Fruit fly (Drosophila melanogaster) whole organism, embryonic: ENCODE measurements around the gene CG17027.

Experiments
- Ada2b ChIP-seq: fragments of 200-800 bp; sonication (Bioruptor generic); IDR thresholded peaks from 2 replicates; pipeline ENCODE4 v1.3.6; 2022; ENCODE audit warnings: missing biosample characterization, missing genetic modification characterization
- Asciz ChIP-seq: fragments of 200-800 bp; sonication (Bioruptor generic); optimal IDR thresholded peaks from 2 replicates; lab custom pipeline; 2017; ENCODE audit warnings: missing biosample characterization, mild to moderate bottlenecking, missing genetic modification characterization, missing genetic modification reagents
- C15 ChIP-seq: fragments of 200-800 bp; sonication (Bioruptor generic); IDR thresholded peaks from 3 replicates; pipeline ENCODE4 v1.3.6; 2022; ENCODE audit warnings: missing biosample characterization, missing genetic modification characterization
- CG10321 ChIP-seq: fragments of 200-800 bp; sonication (Bioruptor generic); IDR thresholded peaks from 2 replicates; pipeline ENCODE4 v1.3.6; 2022; ENCODE audit warnings: missing biosample characterization, missing genetic modification characterization
- CG10565 ChIP-seq: fragments of 200-800 bp; sonication (Bioruptor generic); optimal IDR thresholded peaks from 3 replicates; lab custom pipeline; 2016; ENCODE audit warnings: missing biosample characterization, mild to moderate bottlenecking, missing genetic modification characterization
- CG11085 ChIP-seq: fragments of 200-800 bp; sonication (Bioruptor generic); IDR thresholded peaks from 2 replicates; pipeline ENCODE4 v1.3.6; 2022; ENCODE audit warnings: missing biosample characterization, missing genetic modification characterization
- CG13775 ChIP-seq: fragments of 200-800 bp; sonication (Bioruptor generic); optimal IDR thresholded peaks from 3 replicates; lab custom pipeline; 2017; ENCODE audit warnings: missing biosample characterization, mild to moderate bottlenecking, missing genetic modification characterization
- CG16779 ChIP-seq: fragments of 200-800 bp; sonication (Bioruptor generic); IDR thresholded peaks from 2 replicates; pipeline ENCODE4 v1.3.6; 2022; ENCODE audit warnings: missing biosample characterization, missing genetic modification characterization
- CG2129 ChIP-seq: fragments of 200-800 bp; sonication (Bioruptor generic); IDR thresholded peaks from 2 replicates; pipeline ENCODE4 v1.3.6; 2022; ENCODE audit warnings: missing biosample characterization, missing genetic modification characterization; ENCODE audit not compliant: partially characterized antibody
- CG30431 ChIP-seq: fragments of 200-800 bp; sonication (Bioruptor generic); optimal IDR thresholded peaks from 2 replicates; lab custom pipeline; 2017; ENCODE audit warnings: missing biosample characterization, missing genetic modification characterization
- CG3281 ChIP-seq: fragments of 200-800 bp; sonication (Bioruptor generic); optimal IDR thresholded peaks from 3 replicates; lab custom pipeline; 2017; ENCODE audit warnings: missing biosample characterization, mild to moderate bottlenecking, missing genetic modification characterization
- CG34376 ChIP-seq: fragments of 200-800 bp; sonication (Bioruptor generic); optimal IDR thresholded peaks from 2 replicates; lab custom pipeline; 2018; ENCODE audit warnings: missing biosample characterization, mild to moderate bottlenecking, missing genetic modification characterization
- CG4707 ChIP-seq: fragments of 200-800 bp; sonication (Bioruptor generic); optimal IDR thresholded peaks from 2 replicates; lab custom pipeline; 2018; ENCODE audit warnings: missing biosample characterization, mild to moderate bottlenecking, missing genetic modification characterization, moderate library complexity
- CG7357 ChIP-seq: fragments of 200-800 bp; sonication (Bioruptor generic); IDR thresholded peaks from 3 replicates; pipeline ENCODE4 v1.3.6; 2022; ENCODE audit warnings: missing biosample characterization, missing genetic modification characterization
- CG7963 ChIP-seq: fragments of 200-800 bp; sonication (Bioruptor generic); IDR thresholded peaks from 3 replicates; pipeline ENCODE4 v1.3.6; 2022; ENCODE audit warnings: missing biosample characterization, missing genetic modification characterization; ENCODE audit not compliant: partially characterized antibody
- CG7987 ChIP-seq: fragments of 200-800 bp; sonication (Bioruptor generic); optimal IDR thresholded peaks from 2 replicates; lab custom pipeline; 2018; ENCODE audit warnings: missing biosample characterization, mild to moderate bottlenecking, missing genetic modification characterization, moderate library complexity
- CG8281 ChIP-seq: fragments of 200-800 bp; sonication (Bioruptor generic); optimal IDR thresholded peaks from 2 replicates; lab custom pipeline; 2018; ENCODE audit warnings: missing biosample characterization, mild to moderate bottlenecking, missing genetic modification characterization, moderate library complexity
- Camta ChIP-seq: fragments of 200-800 bp; sonication (Bioruptor generic); optimal IDR thresholded peaks from 2 replicates; lab custom pipeline; 2016; ENCODE audit warnings: missing biosample characterization, missing genetic modification characterization
- D ChIP-seq, 2 experiments: fragments of 200-800 bp in 1 of 2; fragments of >200 bp in 1 of 2; sonication (Bioruptor generic) in 1 of 2; optimal IDR thresholded peaks; 2 replicates in 1 of 2; 3 replicates in 1 of 2; lab custom pipeline; 2017; ENCODE audit warnings: mild to moderate bottlenecking in 1 of 2, missing biosample characterization in 1 of 2, missing genetic modification characterization in 1 of 2, missing genetic modification reagents in 1 of 2
- Dad ChIP-seq: fragments of 200-800 bp; sonication (Bioruptor generic); optimal IDR thresholded peaks from 3 replicates; lab custom pipeline; 2016; ENCODE audit warnings: missing biosample characterization, missing genetic modification characterization
- Ets65A ChIP-seq: fragments of 200-800 bp; sonication (Bioruptor generic); peaks from one replicate; lab custom pipeline; 2016; ENCODE audit warnings: missing biosample characterization, missing genetic modification characterization
- HmgD ChIP-seq: fragments of 200-800 bp; sonication (Bioruptor generic); optimal IDR thresholded peaks from 3 replicates; lab custom pipeline; 2016; ENCODE audit warnings: missing biosample characterization, missing genetic modification characterization
- Hr3 ChIP-seq: fragments of 200-800 bp; sonication (Bioruptor generic); optimal IDR thresholded peaks from 3 replicates; lab custom pipeline; 2016; ENCODE audit warnings: missing biosample characterization, missing genetic modification characterization
- Kr ChIP-seq: fragments of 200-800 bp; sonication (Bioruptor generic); optimal IDR thresholded peaks from 2 replicates; lab custom pipeline; 2017; ENCODE audit warnings: missing biosample characterization, mild to moderate bottlenecking, missing genetic modification characterization
- MBD-R2 ChIP-seq: fragments of 200-800 bp; sonication (Bioruptor generic); IDR thresholded peaks from 2 replicates; pipeline ENCODE4 v1.3.6; 2022; ENCODE audit warnings: missing biosample characterization, missing genetic modification characterization
- Med ChIP-seq: fragments of 200-800 bp; sonication (Bioruptor generic); peaks from one replicate; lab custom pipeline; 2016; ENCODE audit warnings: missing biosample characterization, missing genetic modification characterization, mild to moderate bottlenecking, inconsistent platforms, moderate library complexity
- Mrtf ChIP-seq: fragments of 200-800 bp; sonication (Bioruptor generic); IDR thresholded peaks from 3 replicates; pipeline ENCODE4 v1.3.6; 2022; ENCODE audit warnings: missing biosample characterization, missing genetic modification characterization
- NFAT ChIP-seq: fragments of 200-800 bp; sonication (Bioruptor generic); IDR thresholded peaks from 2 replicates; pipeline ENCODE4 v1.3.6; 2022; ENCODE audit warnings: missing biosample characterization, missing genetic modification characterization
- PHDP ChIP-seq: fragments of 200-800 bp; sonication (Bioruptor generic); optimal IDR thresholded peaks from 3 replicates; lab custom pipeline; 2018; ENCODE audit warnings: missing biosample characterization, mild to moderate bottlenecking, missing genetic modification characterization, moderate library complexity
- Side ChIP-seq: fragments of 200-800 bp; sonication (Bioruptor generic); optimal IDR thresholded peaks from 2 replicates; lab custom pipeline; 2016; ENCODE audit warnings: missing biosample characterization, missing genetic modification characterization
- chm ChIP-seq: fragments of 200-800 bp; sonication (Bioruptor generic); IDR thresholded peaks from 2 replicates; pipeline ENCODE4 v1.3.6; 2022; ENCODE audit warnings: missing biosample characterization, missing genetic modification characterization
- crol ChIP-seq: fragments of 200-800 bp; sonication (Bioruptor generic); IDR thresholded peaks from 2 replicates; pipeline ENCODE4 v1.3.6; 2022; ENCODE audit warnings: missing biosample characterization, missing genetic modification characterization
- dimm ChIP-seq: fragments of 200-800 bp; sonication (Bioruptor generic); IDR thresholded peaks from 2 replicates; pipeline ENCODE4 v1.3.6; 2022; ENCODE audit warnings: missing biosample characterization, missing genetic modification characterization
- ems ChIP-seq: fragments of 200-800 bp; sonication (Bioruptor generic); optimal IDR thresholded peaks from 3 replicates; lab custom pipeline; 2016; ENCODE audit warnings: missing biosample characterization, missing genetic modification characterization
- hb ChIP-seq: fragments of 200-800 bp; sonication (Bioruptor generic); IDR thresholded peaks from 3 replicates; pipeline ENCODE4 v1.3.6; 2022; ENCODE audit warnings: missing biosample characterization, missing genetic modification characterization; ENCODE audit not compliant: partially characterized antibody
- mirr ChIP-seq: fragments of 200-800 bp; sonication (Bioruptor generic); optimal IDR thresholded peaks from 3 replicates; lab custom pipeline; 2018; ENCODE audit warnings: missing biosample characterization, mild to moderate bottlenecking, missing genetic modification characterization
- onecut ChIP-seq: fragments of 200-800 bp; sonication (Bioruptor generic); IDR thresholded peaks from 2 replicates; pipeline ENCODE4 v1.3.6; 2022; ENCODE audit warnings: missing biosample characterization, missing genetic modification characterization
- pb ChIP-seq: fragments of 200-800 bp; sonication (Bioruptor generic); optimal IDR thresholded peaks from 3 replicates; lab custom pipeline; 2016; ENCODE audit warnings: missing biosample characterization, missing genetic modification characterization
- pros ChIP-seq: fragments of 200-800 bp; sonication (Bioruptor generic); optimal IDR thresholded peaks from 3 replicates; lab custom pipeline; 2019; ENCODE audit warnings: missing biosample characterization, mild to moderate bottlenecking, missing genetic modification characterization, moderate library complexity
- sens-2 ChIP-seq: fragments of 200-800 bp; sonication (Bioruptor generic); IDR thresholded peaks from 2 replicates; pipeline ENCODE4 v1.3.6; 2022; ENCODE audit warnings: missing biosample characterization, missing genetic modification characterization
- sug ChIP-seq: fragments of 200-800 bp; optimal IDR thresholded peaks from 2 replicates; lab custom pipeline; 2019; ENCODE audit warnings: missing biosample characterization, mild to moderate bottlenecking, missing genetic modification characterization, moderate library complexity
- wor ChIP-seq: fragments of 200-800 bp; sonication (Bioruptor generic); IDR thresholded peaks from 2 replicates; pipeline ENCODE4 v1.3.6; 2022; ENCODE audit warnings: missing biosample characterization, missing genetic modification characterization
- yki ChIP-seq: fragments of >200 bp; optimal IDR thresholded peaks from 3 replicates; lab custom pipeline; 2018
- zen ChIP-seq: fragments of 200-800 bp; sonication (Bioruptor generic); optimal IDR thresholded peaks from 3 replicates; lab custom pipeline; 2018; ENCODE audit warnings: missing biosample characterization, mild to moderate bottlenecking, missing genetic modification characterization, moderate library complexity
- zf30C ChIP-seq: fragments of 200-800 bp; sonication (Bioruptor generic); optimal IDR thresholded peaks from 3 replicates; lab custom pipeline; 2018; ENCODE audit warnings: missing biosample characterization, mild to moderate bottlenecking, missing genetic modification characterization

CG17027 gene

DNA sequence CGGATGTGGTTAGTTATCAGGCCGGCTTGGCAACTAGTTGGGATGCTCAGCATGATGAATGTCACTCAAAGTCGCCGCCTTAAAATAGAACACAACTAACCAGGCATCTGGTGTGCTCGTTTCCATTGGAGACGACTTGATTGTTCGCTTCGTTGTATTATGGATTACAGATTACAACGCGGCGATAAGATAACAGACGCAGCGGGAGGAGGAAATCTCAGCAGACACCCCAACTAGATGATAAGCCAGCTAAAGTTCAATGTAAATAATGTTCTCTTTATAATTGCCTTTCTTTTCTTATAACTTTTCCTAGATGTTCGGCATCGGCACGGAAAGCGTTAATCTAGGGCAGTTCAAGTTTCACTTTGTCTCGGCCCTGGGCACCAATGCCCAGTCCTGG, 11.2 kb upstream of the CG17027 start:
- TF ChIP-seq sug (tag; lab: Kevin White, UChicago) (peak; percentile 59), CG34376 (GFP tag; lab: Kevin White, UChicago) (peak; percentile 51), pros (peak; percentile 23), mirr (GFP tag; lab: Kevin White, UChicago) (peak; percentile 1), wor (GFP tag; lab: Robert Waterston, UW) (no peak), chm (GFP tag; lab: Robert Waterston, UW) (no peak)
- TF ChIP-seq, all 482 proteins: peak for 4

DNA sequence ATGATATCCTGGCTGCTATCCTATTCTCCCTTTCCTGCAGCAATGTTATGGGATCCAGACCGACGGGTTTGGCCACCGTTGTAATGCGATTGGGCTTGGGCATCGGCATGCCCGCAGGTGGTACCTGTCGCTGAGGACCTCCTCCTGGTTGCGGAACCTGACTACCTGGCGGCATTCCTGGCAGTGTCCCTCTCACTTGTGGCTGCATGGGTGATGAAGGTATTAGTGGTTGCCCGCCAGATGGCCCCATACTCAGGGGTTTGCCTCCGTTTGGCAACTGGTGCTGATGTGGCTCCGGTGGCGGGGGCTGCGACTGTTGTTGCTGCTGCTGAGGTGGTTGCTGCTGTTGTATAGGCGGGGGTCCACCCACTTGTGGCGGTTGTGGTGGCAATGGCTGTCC, 5.7 kb upstream of the CG17027 start:
- TF ChIP-seq pb (GFP tag; lab: Kevin White, UChicago), result no peak
- TF ChIP-seq sens-2 (GFP tag; lab: Robert Waterston, UW), result no peak
- TF ChIP-seq CG16779 (GFP tag; lab: Robert Waterston, UW), result 0 out of 2 replicates have a peak, but pooled peaks have one; percentile 28
- TF ChIP-seq Hr3, result no peak
- no peak for TF ChIP-seq CG30431
- no peak for TF ChIP-seq CG3281 (GFP tag; lab: Kevin White, UChicago)
- TF ChIP-seq Dad (GFP tag; lab: Kevin White, UChicago), result no peak
- peak; percentile 90 for TF ChIP-seq Ets65A (GFP tag; lab: Kevin White, UChicago)
- TF ChIP-seq C15 (GFP tag; lab: Robert Waterston, UW), result no peak
- no peak for TF ChIP-seq MBD-R2 (GFP tag; lab: Robert Waterston, UW)
- peak; percentile 12 for TF ChIP-seq Med
- no peak for TF ChIP-seq CG10565
- TF ChIP-seq CG2129 (GFP tag; lab: Robert Waterston, UW), result no peak
- no peak for TF ChIP-seq CG8281
- TF ChIP-seq NFAT (GFP tag; lab: Robert Waterston, UW), result no peak
- no peak for TF ChIP-seq Camta (GFP tag; lab: Kevin White, UChicago)
- TF ChIP-seq zen (tag; lab: Kevin White, UChicago), result no peak
- TF ChIP-seq Kr (GFP tag; lab: Kevin White, UChicago), result no peak
- no peak for TF ChIP-seq ems (GFP tag; lab: Kevin White, UChicago)
- TF ChIP-seq crol (GFP tag; lab: Robert Waterston, UW), result no peak
- no peak for TF ChIP-seq CG11085 (GFP tag; lab: Robert Waterston, UW)
- no peak for TF ChIP-seq CG7357 (GFP tag; lab: Robert Waterston, UW)
- no peak for TF ChIP-seq Side (GFP tag; lab: Kevin White, UChicago)
- TF ChIP-seq dimm (GFP tag; lab: Robert Waterston, UW), result no peak
- TF ChIP-seq HmgD (GFP tag; lab: Kevin White, UChicago), result no peak
- TF ChIP-seq, all 482 proteins: peak for 3

DNA sequence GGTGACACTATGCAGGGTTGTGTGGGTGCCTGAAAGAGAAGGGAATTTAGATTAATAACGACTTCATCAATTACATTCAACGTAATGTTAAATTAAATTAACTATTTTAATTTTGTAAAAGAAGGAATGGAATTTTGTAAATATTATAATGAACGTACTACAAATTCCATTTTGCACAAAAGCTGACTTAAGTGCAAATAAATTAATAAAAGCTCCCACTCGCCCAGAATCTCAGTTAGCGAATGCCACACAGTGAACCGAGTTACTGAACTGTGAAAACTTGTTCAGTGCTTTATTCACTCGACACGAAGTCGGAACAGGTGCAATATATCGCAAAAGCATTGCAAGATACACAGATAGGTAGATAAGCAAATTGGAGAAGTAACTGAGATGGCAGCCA, 4.8 kb upstream of the CG17027 start, which contains the start of gene CG17026:
Gene CG17026, plus strand, starts transcription at position 301 of the 400 bp plus-strand sequence.
- no peak for TF ChIP-seq onecut (GFP tag; lab: Robert Waterston, UW)
- no peak for TF ChIP-seq CG4707 (GFP tag; lab: Kevin White, UChicago)
- TF ChIP-seq Asciz (GFP tag; lab: Kevin White, UChicago), result no peak
- TF ChIP-seq Ada2b (GFP tag; lab: Robert Waterston, UW), result no peak
- no peak for TF ChIP-seq Mrtf (GFP tag; lab: Robert Waterston, UW)
- TF ChIP-seq D (optimal IDR thresholded peaks at IDR 0.05; lab: Kevin White, UChicago), result no peak
- TF ChIP-seq D (GFP tag; optimal IDR thresholded peaks at IDR 0.05; lab: Kevin White, UChicago), result no peak
- TF ChIP-seq CG16779 (GFP tag; lab: Robert Waterston, UW), result no peak
- TF ChIP-seq pros, result no peak
- no peak for TF ChIP-seq PHDP
- TF ChIP-seq CG10321 (GFP tag; lab: Robert Waterston, UW), result no peak
- TF ChIP-seq zf30C (GFP tag; lab: Kevin White, UChicago), result no peak
- TF ChIP-seq CG7987 (GFP tag; lab: Kevin White, UChicago), result no peak
- no peak for TF ChIP-seq hb
- no peak for TF ChIP-seq CG13775
- no peak for TF ChIP-seq CG7963 (GFP tag; lab: Robert Waterston, UW)
- TF ChIP-seq yki (lab: Kevin White, UChicago), result no peak
